Fruit fly (Drosophila melanogaster): ENCODE data around the gene CG6142.
A peak's percentile ranks its signal among the peaks of the same experiment; 100 is the strongest.

- TF ChIP-seq h (GFP tag; optimal IDR thresholded peaks at IDR 0.05): peak; percentile 28
- TF ChIP-seq GATAd (GFP tag; optimal IDR thresholded peaks at IDR 0.05): no peak
- TF ChIP-seq Dfd (GFP tag; optimal IDR thresholded peaks at IDR 0.05): no peak
- TF ChIP-seq N (GFP tag; optimal IDR thresholded peaks at IDR 0.05): no peak
- no peak for TF ChIP-seq psq (GFP tag; optimal IDR thresholded peaks at IDR 0.05)
- no peak for TF ChIP-seq Hr78 (GFP tag; optimal IDR thresholded peaks at IDR 0.05)
- TF ChIP-seq Myc (optimal IDR thresholded peaks at IDR 0.05): no peak
- TF ChIP-seq sage (GFP tag; optimal IDR thresholded peaks at IDR 0.05): no peak
Observed at dm6 chr3R:26099238-26099637, 33.7 kb upstream of the CG6142 start.

Data from whole organism, wandering third instar larva.